Worm (Caenorhabditis elegans) whole organism, L4/young adult: Measurements from ENCODE around the gene elc-2.

Experiments used
- W03F9.2 ChIP-seq: fragments of 150-350 bp; optimal IDR thresholded peaks from 2 replicates; lab custom pipeline; 2014; ENCODE audit warnings: missing biosample characterization, missing genetic modification characterization
- dao-5 ChIP-seq: sonication (generic microtip); optimal IDR thresholded peaks from 2 replicates; lab custom pipeline; 2016; ENCODE audit warnings: missing genotype, missing genetic modification characterization, moderate library complexity, missing compliant biosample characterization
- him-1 ChIP-seq: sonication (generic microtip); optimal IDR thresholded peaks from 2 replicates; lab custom pipeline; 2016; ENCODE audit warnings: missing genotype, missing genetic modification reagents, missing genetic modification characterization, missing compliant biosample characterization

DNA sequence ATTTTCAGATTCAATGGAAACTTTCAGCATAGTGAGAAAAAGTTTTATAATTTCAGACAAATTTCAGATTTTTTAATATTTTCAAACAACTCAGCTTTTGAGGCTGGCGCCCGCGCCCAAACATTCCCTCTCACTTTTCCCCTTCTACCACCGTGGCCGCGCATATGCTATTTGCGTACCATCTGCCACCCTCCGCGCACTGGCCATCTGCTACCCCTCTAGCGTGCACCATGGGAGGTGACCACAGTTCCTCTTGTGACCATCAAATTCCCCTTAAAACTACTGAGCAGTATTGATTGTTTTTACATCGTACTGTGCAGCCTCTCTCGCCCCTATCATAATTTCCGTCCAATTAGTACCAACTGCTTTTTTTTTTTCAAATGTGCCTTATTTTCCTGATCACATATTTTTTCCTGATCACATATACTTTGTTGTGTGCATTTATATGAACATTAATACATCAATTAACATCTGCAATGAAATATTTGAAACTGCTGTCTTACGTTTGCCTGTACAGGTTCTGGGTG lies 23.2 kb upstream of the elc-2 start, which contains the start of gene C14E2.11:
- TF ChIP-seq W03F9.2 (tag; lab: Kevin White, UChicago) (no peak), him-1 (tag; lab: Kevin White, UChicago) (no peak), dao-5 (tag; lab: Kevin White, UChicago) (no peak)
